Worm (Caenorhabditis elegans): Measurements from ENCODE around the gene Y38F2AR.3.

Gene Y38F2AR.3

ce11 chrIV:2412370-2412962 lies 28.7 kb downstream of the Y38F2AR.3 start, which contains the start of gene Y38F2AR.12:
Gene Y38F2AR.12 (minus strand): TSS chrIV:2412420.
- TF ChIP-seq tbx-8 (GFP tag; optimal IDR thresholded peaks at IDR 0.05) (no peak), mab-5 (tag; optimal IDR thresholded peaks at IDR 0.05) (no peak), nhr-12 (tag; optimal IDR thresholded peaks at IDR 0.05) (no peak), nhr-2 (tag; optimal IDR thresholded peaks at IDR 0.05) (no peak)

ce11 chrIV:2416738-2417137 lies 32.9 kb downstream of the Y38F2AR.3 start:
- TF ChIP-seq lsy-2 (tag; optimal IDR thresholded peaks at IDR 0.05) (no peak), mep-1 (tag; optimal IDR thresholded peaks at IDR 0.05) (no peak), drap-1 (GFP tag; optimal IDR thresholded peaks at IDR 0.05) (no peak), nhr-2 (tag; optimal IDR thresholded peaks at IDR 0.05) (no peak), snpc-4 (tag; optimal IDR thresholded peaks at IDR 0.05) (no peak), mls-2 (tag; optimal IDR thresholded peaks at IDR 0.05) (no peak), unc-39 (tag; optimal IDR thresholded peaks at IDR 0.05) (no peak), hlh-1 (tag; optimal IDR thresholded peaks at IDR 0.05) (no peak), elt-1 (tag; optimal IDR thresholded peaks at IDR 0.05; ENCODE audit: borderline replicate concordance, insufficient read depth) (no peak)

ce11 chrIV:2432693-2433092 lies 48.9 kb downstream of the Y38F2AR.3 start, which contains the start of gene C45G7.4:
Gene C45G7.4 (plus strand): TSS chrIV:2432993.
- TF ChIP-seq ceh-39 (tag; optimal IDR thresholded peaks at IDR 0.05): no peak
- no peak for TF ChIP-seq unc-120 (tag; optimal IDR thresholded peaks at IDR 0.05; ENCODE audit: poor library complexity, severe bottlenecking)
- no peak for TF ChIP-seq pha-4 (tag; optimal IDR thresholded peaks at IDR 0.05)
- no peak for TF ChIP-seq mab-5 (tag; optimal IDR thresholded peaks at IDR 0.05)
- no peak for TF ChIP-seq sem-2 (GFP tag; optimal IDR thresholded peaks at IDR 0.05)
- TF ChIP-seq lin-13 (tag; optimal IDR thresholded peaks at IDR 0.05): no peak
- TF ChIP-seq lin-32 (GFP tag; optimal IDR thresholded peaks at IDR 0.05): no peak

- TF ChIP-seq sem-2 (GFP tag; optimal IDR thresholded peaks at IDR 0.05): no peak
Observed at ce11 chrIV:2434366-2434765, 50.6 kb downstream of the Y38F2AR.3 start.

All from whole organism, mixed stage, embryonic.